Worm (Caenorhabditis elegans): ENCODE measurements around the gene Y60A9.3.

- no peak for TF ChIP-seq tbx-37 (GFP tag; conservative IDR thresholded peaks at IDR 0.05)
- TF ChIP-seq aly-1 (tag; optimal IDR thresholded peaks at IDR 0.05) = no peak
- TF ChIP-seq flt-1 (GFP tag; IDR thresholded peaks at IDR 0.05) = no peak
- no peak for TF ChIP-seq ceh-13 (GFP tag; optimal IDR thresholded peaks at IDR 0.05)
These were observed 32.6 kb downstream of the Y60A9.3 start, which contains the start of gene F23D12.10 for ce11 chrX:14415641-14416040.

Data from whole organism, early embryonic.